Fruit fly (Drosophila melanogaster) whole organism, wandering third instar larva: Measurements from ENCODE around the gene emc.

Experiments
- CG32264 ChIP-seq: fragments of 200-800 bp; sonication (Bioruptor generic); optimal IDR thresholded peaks from 2 replicates; lab custom pipeline; 2016; ENCODE audit warnings: missing biosample characterization, missing genetic modification characterization
- CrebA ChIP-seq: fragments of 200-800 bp; sonication (Bioruptor generic); optimal IDR thresholded peaks from 2 replicates; lab custom pipeline; 2016; ENCODE audit warnings: missing biosample characterization, mild to moderate bottlenecking, missing genetic modification characterization, borderline replicate concordance
- GATAd ChIP-seq: sonication (Bioruptor generic); optimal IDR thresholded peaks from 2 replicates; lab custom pipeline; 2016; ENCODE audit warnings: missing biosample characterization, missing genetic modification characterization
- Hr78 ChIP-seq: fragments of >200 bp; optimal IDR thresholded peaks from 2 replicates; lab custom pipeline; 2017; ENCODE audit warnings: missing biosample characterization, missing genetic modification characterization
- Mio ChIP-seq: sonication (Bioruptor generic); optimal IDR thresholded peaks from 2 replicates; lab custom pipeline; 2016; ENCODE audit warnings: missing biosample characterization, missing genetic modification characterization
- Myc ChIP-seq: fragments of >200 bp; optimal IDR thresholded peaks from 2 replicates; lab custom pipeline; 2017
- lola ChIP-seq: fragments of >200 bp; optimal IDR thresholded peaks from 2 replicates; lab custom pipeline; 2017; ENCODE audit warnings: missing biosample characterization, missing genetic modification characterization
- pan ChIP-seq: fragments of >200 bp; optimal IDR thresholded peaks from 2 replicates; lab custom pipeline; 2017
- psq ChIP-seq: fragments of 200-800 bp; sonication (Bioruptor generic); optimal IDR thresholded peaks from 3 replicates; lab custom pipeline; 2017; ENCODE audit warnings: missing biosample characterization, mild to moderate bottlenecking, missing genetic modification characterization, moderate library complexity
- rgr ChIP-seq: fragments of 200-800 bp; sonication (Bioruptor generic); optimal IDR thresholded peaks from 3 replicates; lab custom pipeline; 2016; ENCODE audit warnings: missing biosample characterization, mild to moderate bottlenecking, missing genetic modification characterization
- sage ChIP-seq: fragments of 200-800 bp; sonication (Bioruptor generic); optimal IDR thresholded peaks from 2 replicates; lab custom pipeline; 2016; ENCODE audit warnings: missing biosample characterization, mild to moderate bottlenecking, missing genetic modification characterization
- sv ChIP-seq: fragments of 200-800 bp; sonication (Bioruptor generic); optimal IDR thresholded peaks from 3 replicates; lab custom pipeline; 2016; ENCODE audit warnings: missing biosample characterization, missing genetic modification characterization
- woc ChIP-seq: sonication (Bioruptor generic); optimal IDR thresholded peaks from 2 replicates; lab custom pipeline; 2016; ENCODE audit warnings: missing biosample characterization, mild to moderate bottlenecking, missing genetic modification characterization

dm6 chr3L:775053-775355, 25.8 kb downstream of the emc start:
- no peak for TF ChIP-seq Myc (lab: Kevin White, UChicago)
- no peak for TF ChIP-seq Mio (GFP tag; lab: Kevin White, UChicago)
- no peak for TF ChIP-seq woc
- no peak for TF ChIP-seq psq (GFP tag; lab: Kevin White, UChicago)
- TF ChIP-seq GATAd = no peak
- no peak for TF ChIP-seq pan (lab: Kevin White, UChicago)
- no peak for TF ChIP-seq CG32264 (GFP tag; lab: Kevin White, UChicago)
- TF ChIP-seq Hr78 (GFP tag; lab: Kevin White, UChicago) = no peak
- no peak for TF ChIP-seq sage (GFP tag; lab: Kevin White, UChicago)
- TF ChIP-seq sv (GFP tag; lab: Kevin White, UChicago) = no peak
- TF ChIP-seq lola (GFP tag; lab: Kevin White, UChicago) = no peak
- TF ChIP-seq rgr (GFP tag; lab: Kevin White, UChicago) = no peak
- TF ChIP-seq CrebA (GFP tag; lab: Kevin White, UChicago) = no peak
